Worm (Caenorhabditis elegans) whole organism, L1 larva: ENCODE data around the gene C14B9.8.

Experiments
- C04F5.9 ChIP-seq: sonication (generic microtip); optimal IDR thresholded peaks from 2 replicates; lab custom pipeline; 2016; ENCODE audit warnings: missing genetic modification characterization, missing compliant biosample characterization
- C16A3.4 ChIP-seq: fragments of 150-350 bp; optimal IDR thresholded peaks from 2 replicates; lab custom pipeline; 2014; ENCODE audit warnings: missing biosample characterization, missing genetic modification characterization
- F16B12.6 ChIP-seq: fragments of 150-350 bp; optimal IDR thresholded peaks from 2 replicates; lab custom pipeline; 2014; ENCODE audit warnings: missing biosample characterization, missing genetic modification characterization
- Y116A8C.19 ChIP-seq: sonication (generic microtip); optimal IDR thresholded peaks from 2 replicates; lab custom pipeline; 2016; ENCODE audit warnings: missing compliant biosample characterization, missing genetic modification characterization, borderline replicate concordance
- aly-2 ChIP-seq: fragments of 150-350 bp; optimal IDR thresholded peaks from 2 replicates; lab custom pipeline; 2014; ENCODE audit warnings: missing biosample characterization, missing genetic modification characterization
- ceh-8 ChIP-seq: fragments of 200-800 bp; sonication (Bioruptor generic); optimal IDR thresholded peaks from 2 replicates; lab custom pipeline; 2018; ENCODE audit warnings: mild to moderate bottlenecking, missing genetic modification characterization, moderate library complexity, missing compliant biosample characterization
- ceh-82 ChIP-seq, 3 experiments: fragments of 150-350 bp in 1 of 3; sonication (generic microtip) in 2 of 3; optimal IDR thresholded peaks; 2 replicates each; lab custom pipeline; 2014 to 2017; ENCODE audit warnings: missing biosample characterization in 3 of 3, missing genetic modification characterization in 3 of 3
- ceh-90 ChIP-seq: sonication (generic microtip); optimal IDR thresholded peaks from 2 replicates; lab custom pipeline; 2016; ENCODE audit warnings: missing genetic modification characterization, missing compliant biosample characterization
- dpl-1 ChIP-seq, 3 experiments: fragments of 150-350 bp in 2 of 3; sonication (generic microtip) in 1 of 3; optimal IDR thresholded peaks; 2 replicates each; lab custom pipeline; 2014 to 2017; ENCODE audit warnings: missing biosample characterization in 3 of 3, missing genetic modification characterization in 3 of 3, missing genetic modification reagents in 3 of 3
- efl-1 ChIP-seq, 4 experiments: fragments of 150-350 bp; optimal IDR thresholded peaks in 3 of 4; peaks in 1 of 4; 1 replicate in 1 of 4; 2 replicates in 3 of 4; lab custom pipeline; 2014; ENCODE audit warnings: missing biosample characterization in 2 of 4, missing genetic modification characterization in 2 of 4, missing genetic modification reagents in 2 of 4
- egl-13 ChIP-seq: sonication (generic microtip); optimal IDR thresholded peaks from 2 replicates; lab custom pipeline; 2016; ENCODE audit warnings: missing genotype, missing genetic modification reagents, missing genetic modification characterization, missing compliant biosample characterization
- egl-27 ChIP-seq, 2 experiments: fragments of 150-350 bp in 1 of 2; sonication (generic microtip); optimal IDR thresholded peaks; 3 replicates each; lab custom pipeline; 2017 to 2018; ENCODE audit warnings: missing biosample characterization in 2 of 2, missing genetic modification characterization in 2 of 2, missing genetic modification reagents in 2 of 2
- elt-2 ChIP-seq: sonication (generic microtip); optimal IDR thresholded peaks from 2 replicates; lab custom pipeline; 2016; ENCODE audit warnings: missing genetic modification characterization, mild to moderate bottlenecking, inconsistent platforms, missing compliant biosample characterization, missing genetic modification reagents
- ets-5 ChIP-seq: fragments of 200-800 bp; sonication (Bioruptor generic); IDR thresholded peaks from 2 replicates; pipeline ENCODE4 v1.3.6; 2022; ENCODE audit warnings: missing genetic modification characterization, missing compliant biosample characterization
- fkh-10 ChIP-seq: sonication (generic microtip); optimal IDR thresholded peaks from 2 replicates; lab custom pipeline; 2017; ENCODE audit warnings: missing biosample characterization, missing genetic modification reagents, missing genetic modification characterization
- fkh-4 ChIP-seq: sonication (generic microtip); optimal IDR thresholded peaks from 2 replicates; lab custom pipeline; 2016; ENCODE audit warnings: missing compliant biosample characterization, missing genetic modification characterization, borderline replicate concordance
- fkh-8 ChIP-seq: sonication (generic microtip); optimal IDR thresholded peaks from 2 replicates; lab custom pipeline; 2016; ENCODE audit warnings: mild to moderate bottlenecking, missing genetic modification characterization, missing compliant biosample characterization
- fos-1 ChIP-seq: fragments of 150-350 bp; optimal IDR thresholded peaks from 2 replicates; lab custom pipeline; 2014; ENCODE audit warnings: missing biosample characterization, missing genetic modification characterization
- hlh-4 ChIP-seq: sonication (generic microtip); optimal IDR thresholded peaks from 2 replicates; lab custom pipeline; 2016; ENCODE audit warnings: mild to moderate bottlenecking, missing genetic modification characterization, missing compliant biosample characterization
- hpl-2 ChIP-seq: fragments of 150-350 bp; optimal IDR thresholded peaks from 2 replicates; lab custom pipeline; 2014; ENCODE audit warnings: missing biosample characterization, missing genetic modification reagents, missing genetic modification characterization
- jun-1 ChIP-seq: fragments of 150-350 bp; optimal IDR thresholded peaks from 2 replicates; lab custom pipeline; 2014; ENCODE audit warnings: missing biosample characterization, missing genetic modification reagents, missing genetic modification characterization
- lin-13 ChIP-seq: fragments of 150-350 bp; optimal IDR thresholded peaks from 2 replicates; lab custom pipeline; 2014; ENCODE audit warnings: missing biosample characterization, missing genetic modification reagents, missing genetic modification characterization
- lin-39 ChIP-seq: fragments of 150-350 bp; optimal IDR thresholded peaks from 2 replicates; lab custom pipeline; 2014; ENCODE audit warnings: missing biosample characterization, missing genetic modification reagents, missing genetic modification characterization
- lir-3 ChIP-seq: sonication (generic microtip); optimal IDR thresholded peaks from 2 replicates; lab custom pipeline; 2016; ENCODE audit warnings: mild to moderate bottlenecking, missing genetic modification characterization, moderate library complexity, missing compliant biosample characterization; ENCODE audit not compliant: poor library complexity
- lsy-2 ChIP-seq, 2 experiments: fragments of 150-350 bp; optimal IDR thresholded peaks; 2 replicates each; lab custom pipeline; 2014; ENCODE audit warnings: missing biosample characterization in 2 of 2, missing genetic modification characterization in 2 of 2
- mab-9 ChIP-seq: fragments of 200-800 bp; sonication (Bioruptor generic); IDR thresholded peaks from 2 replicates; pipeline ENCODE4 v1.3.6; 2022; ENCODE audit warnings: missing genetic modification reagents, missing genetic modification characterization, missing compliant biosample characterization
- mdl-1 ChIP-seq, 2 experiments: fragments of 150-350 bp; optimal IDR thresholded peaks; 2 replicates each; lab custom pipeline; 2014 to 2017; ENCODE audit warnings: missing biosample characterization in 2 of 2, missing genetic modification characterization in 2 of 2, inconsistent platforms in 1 of 2
- mef-2 ChIP-seq: fragments of 150-350 bp; optimal IDR thresholded peaks from 2 replicates; lab custom pipeline; 2014; ENCODE audit warnings: missing biosample characterization, missing genetic modification characterization
- mep-1 ChIP-seq: fragments of 150-350 bp; optimal IDR thresholded peaks from 2 replicates; lab custom pipeline; 2014; ENCODE audit warnings: missing biosample characterization, missing genetic modification characterization
- nhr-11 ChIP-seq: fragments of 150-350 bp; optimal IDR thresholded peaks from 2 replicates; lab custom pipeline; 2014; ENCODE audit warnings: missing biosample characterization, missing genetic modification characterization
- nhr-19 ChIP-seq: fragments of 200-800 bp; sonication (Bioruptor generic); conservative IDR thresholded peaks from 2 replicates; pipeline ENCODE4 v1.3.6; 2022; ENCODE audit warnings: missing genetic modification characterization, missing compliant biosample characterization
- nhr-47 ChIP-seq: sonication (generic microtip); optimal IDR thresholded peaks from 2 replicates; lab custom pipeline; 2016; ENCODE audit warnings: mild to moderate bottlenecking, missing genetic modification characterization, moderate library complexity, missing compliant biosample characterization
- nhr-71 ChIP-seq: sonication (generic microtip); optimal IDR thresholded peaks from 2 replicates; lab custom pipeline; 2016; ENCODE audit warnings: mild to moderate bottlenecking, missing genetic modification characterization, moderate library complexity, missing compliant biosample characterization
- nhr-77 ChIP-seq: fragments of 150-350 bp; optimal IDR thresholded peaks from 2 replicates; lab custom pipeline; 2014; ENCODE audit warnings: missing biosample characterization, missing genetic modification characterization
- nhr-84 ChIP-seq: sonication (generic microtip); optimal IDR thresholded peaks from 2 replicates; lab custom pipeline; 2017; ENCODE audit warnings: missing biosample characterization, missing genetic modification characterization
- nhr-85 ChIP-seq: sonication (generic microtip); peaks from one replicate; lab custom pipeline; 2016; ENCODE audit warnings: missing genetic modification characterization, inconsistent platforms, missing compliant biosample characterization
- pag-3 ChIP-seq: sonication (generic microtip); optimal IDR thresholded peaks from 2 replicates; lab custom pipeline; 2017; ENCODE audit warnings: missing genetic modification characterization, mild to moderate bottlenecking, missing compliant biosample characterization, antibody characterized with exemption, borderline replicate concordance; ENCODE audit not compliant: insufficient read depth
- pqm-1 ChIP-seq: sonication (generic microtip); optimal IDR thresholded peaks from 3 replicates; lab custom pipeline; 2017; ENCODE audit warnings: missing biosample characterization, missing genetic modification characterization
- skn-1 ChIP-seq: fragments of 150-350 bp; optimal IDR thresholded peaks from 2 replicates; lab custom pipeline; 2014; ENCODE audit warnings: missing biosample characterization, missing genetic modification characterization
- snpc-4 ChIP-seq: fragments of 150-350 bp; optimal IDR thresholded peaks from 2 replicates; lab custom pipeline; 2014; ENCODE audit warnings: missing biosample characterization, missing genetic modification characterization
- snu-23 ChIP-seq: sonication (generic microtip); optimal IDR thresholded peaks from 2 replicates; lab custom pipeline; 2016; ENCODE audit warnings: missing genetic modification characterization, missing compliant biosample characterization
- sptf-1 ChIP-seq: fragments of 150-350 bp; optimal IDR thresholded peaks from 2 replicates; lab custom pipeline; 2014; ENCODE audit warnings: missing biosample characterization, missing genetic modification characterization
- tbx-2 ChIP-seq: sonication (generic microtip); optimal IDR thresholded peaks from 2 replicates; lab custom pipeline; 2016; ENCODE audit warnings: missing genetic modification characterization, missing compliant biosample characterization
- tlp-1 ChIP-seq: fragments of 150-350 bp; optimal IDR thresholded peaks from 2 replicates; lab custom pipeline; 2014; ENCODE audit warnings: missing biosample characterization, missing genetic modification characterization
- unc-130 ChIP-seq: fragments of 150-350 bp; optimal IDR thresholded peaks from 2 replicates; lab custom pipeline; 2017; ENCODE audit warnings: missing biosample characterization, missing genetic modification characterization, inconsistent platforms
- unc-62 ChIP-seq: fragments of 150-350 bp; optimal IDR thresholded peaks from 2 replicates; lab custom pipeline; 2014; ENCODE audit warnings: missing biosample characterization, missing genetic modification reagents, missing genetic modification characterization
- unc-86 ChIP-seq: sonication (generic microtip); optimal IDR thresholded peaks from 2 replicates; lab custom pipeline; 2016; ENCODE audit warnings: missing genetic modification characterization, missing compliant biosample characterization
- unc-98 ChIP-seq: fragments of 200-800 bp; sonication (Bioruptor generic); IDR thresholded peaks from 2 replicates; pipeline ENCODE4 v1.3.6; 2022; ENCODE audit warnings: missing genetic modification characterization, missing compliant biosample characterization
- vab-15 ChIP-seq: sonication (generic microtip); optimal IDR thresholded peaks from 2 replicates; lab custom pipeline; 2017; ENCODE audit warnings: missing genotype, mild to moderate bottlenecking, missing genetic modification characterization, missing compliant biosample characterization
- zag-1 ChIP-seq: fragments of 150-350 bp; optimal IDR thresholded peaks from 2 replicates; lab custom pipeline; 2014; ENCODE audit warnings: missing biosample characterization, missing genetic modification characterization
- zip-4 ChIP-seq: fragments of 200-800 bp; sonication (Bioruptor generic); optimal IDR thresholded peaks from 2 replicates; lab custom pipeline; 2018; ENCODE audit warnings: mild to moderate bottlenecking, missing genetic modification characterization, moderate library complexity, missing compliant biosample characterization
- ztf-11 ChIP-seq, 2 experiments: sonication (generic microtip); optimal IDR thresholded peaks; 2 replicates each; lab custom pipeline; 2016 to 2017; ENCODE audit warnings: missing genetic modification characterization in 2 of 2, missing biosample characterization in 1 of 2, missing compliant biosample characterization in 1 of 2
- ztf-4 ChIP-seq: fragments of 150-350 bp; optimal IDR thresholded peaks from 2 replicates; lab custom pipeline; 2014; ENCODE audit warnings: missing biosample characterization, missing genetic modification characterization

The C14B9.8 gene

DNA sequence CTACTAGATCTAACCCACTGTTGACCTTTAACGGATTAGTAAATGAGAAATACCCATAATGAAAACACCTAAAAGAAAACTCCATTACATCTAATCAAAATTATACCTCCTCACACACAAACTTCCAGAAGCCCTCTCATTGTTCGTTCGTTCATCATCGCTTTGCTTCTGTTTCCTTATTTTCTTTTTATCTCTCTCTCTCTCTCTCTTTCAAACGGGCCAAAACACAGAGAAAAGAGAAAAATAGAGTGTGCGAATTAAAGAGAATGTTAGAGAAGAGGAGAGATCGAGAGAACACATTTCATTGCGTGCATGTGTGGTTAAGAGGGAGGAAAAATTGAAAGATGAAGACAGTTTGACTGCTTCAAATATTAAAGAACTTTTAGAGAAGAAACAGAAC is 20.1 kb downstream of the C14B9.8 start (continued):
- TF ChIP-seq snu-23: peak; percentile 70
- TF ChIP-seq mep-1: peak; percentile 86
- TF ChIP-seq lsy-2 (tag; optimal IDR thresholded peaks at IDR 0.05; lab: Kevin White, UChicago): peak; percentile 77 to 90
- TF ChIP-seq nhr-84 (tag; lab: Kevin White, UChicago): no peak
- peak; percentile 0 to 62 (median 9) for TF ChIP-seq ceh-82 (tag; optimal IDR thresholded peaks at IDR 0.05; lab: Kevin White, UChicago)
- peak; percentile 72 to 84 for TF ChIP-seq efl-1 (optimal IDR thresholded peaks at IDR 0.05; lab: Kevin White, UChicago)
- TF ChIP-seq efl-1 (GFP tag; optimal IDR thresholded peaks at IDR 0.05 in 1 of 2; lab: Kevin White, UChicago): peak; percentile 36 to 94
- TF ChIP-seq sptf-1 (tag; lab: Kevin White, UChicago): no peak
- no peak for TF ChIP-seq F16B12.6 (tag; lab: Kevin White, UChicago)
- TF ChIP-seq dpl-1 (GFP tag; optimal IDR thresholded peaks at IDR 0.05; lab: Kevin White, UChicago): peak; percentile 13 to 27 (median 27)
- TF ChIP-seq unc-98: no peak
- TF ChIP-seq nhr-85 (tag; lab: Kevin White, UChicago): peak; percentile 77
- TF ChIP-seq ets-5: no peak
- peak; percentile 54 for TF ChIP-seq tbx-2 (tag; lab: Kevin White, UChicago)
- peak; percentile 16 for TF ChIP-seq jun-1 (tag; lab: Kevin White, UChicago)
- no peak for TF ChIP-seq mef-2
- no peak for TF ChIP-seq vab-15 (tag; lab: Kevin White, UChicago)
- no peak for TF ChIP-seq lin-39 (tag; lab: Kevin White, UChicago)
- TF ChIP-seq skn-1 (tag; lab: Kevin White, UChicago): peak; percentile 27
- TF ChIP-seq lir-3 (tag; lab: Kevin White, UChicago): no peak
- TF ChIP-seq pag-3: no peak
- peak; percentile 50 for TF ChIP-seq nhr-47 (tag; lab: Kevin White, UChicago)
- TF ChIP-seq unc-130 (tag; lab: Kevin White, UChicago): no peak
- TF ChIP-seq fkh-4 (tag; lab: Kevin White, UChicago): no peak
- peak; percentile 42 for TF ChIP-seq unc-86
- TF ChIP-seq fos-1 (tag; lab: Kevin White, UChicago): peak; percentile 76
- peak in 1 of 2 experiments; percentile 34 for TF ChIP-seq mdl-1 (tag; optimal IDR thresholded peaks at IDR 0.05; lab: Kevin White, UChicago)
- TF ChIP-seq egl-27 (tag; optimal IDR thresholded peaks at IDR 0.05; lab: Kevin White, UChicago): no peak
- TF ChIP-seq fkh-10: no peak
- TF ChIP-seq hpl-2 (GFP tag; lab: Kevin White, UChicago): no peak
- peak; percentile 20 for TF ChIP-seq lin-13 (GFP tag; lab: Kevin White, UChicago)
- no peak for TF ChIP-seq nhr-11
- no peak for TF ChIP-seq aly-2 (tag; lab: Kevin White, UChicago)
- TF ChIP-seq hlh-4: no peak
- TF ChIP-seq egl-13 (tag; lab: Kevin White, UChicago): no peak
- no peak for TF ChIP-seq ztf-11 (tag; optimal IDR thresholded peaks at IDR 0.05; lab: Kevin White, UChicago)
- TF ChIP-seq ceh-90 (tag; lab: Kevin White, UChicago): no peak
- TF ChIP-seq C16A3.4 (tag; lab: Kevin White, UChicago): no peak
- TF ChIP-seq zag-1: no peak
- TF ChIP-seq fkh-8 (tag; lab: Kevin White, UChicago): peak; percentile 16
- no peak for TF ChIP-seq C04F5.9 (tag; lab: Kevin White, UChicago)
- TF ChIP-seq tlp-1 (tag; lab: Kevin White, UChicago): no peak
- TF ChIP-seq zip-4: no peak
- peak; percentile 82 for TF ChIP-seq nhr-71 (tag; lab: Kevin White, UChicago)
- TF ChIP-seq nhr-77 (tag; lab: Kevin White, UChicago): peak; percentile 45
- no peak for TF ChIP-seq mab-9 (GFP tag; lab: Robert Waterston, UW)
- no peak for TF ChIP-seq ztf-4 (tag; lab: Kevin White, UChicago)
- no peak for TF ChIP-seq Y116A8C.19 (tag; lab: Kevin White, UChicago)
- no peak for TF ChIP-seq snpc-4 (tag; lab: Kevin White, UChicago)
- peak; percentile 31; the same call in 1 of the 2 replicates for TF ChIP-seq nhr-19 (GFP tag; lab: Robert Waterston, UW)
- TF ChIP-seq elt-2: no peak
- TF ChIP-seq unc-62 (GFP tag; lab: Kevin White, UChicago): no peak
- TF ChIP-seq pqm-1: no peak
- TF ChIP-seq ceh-8 (GFP tag; lab: Kevin White, UChicago): no peak
